Fruit fly (Drosophila melanogaster) S2 (cell line): ENCODE measurements around the gene CG44532.

Experiments used
- CG8478 ChIP-seq: fragments of >200 bp; optimal IDR thresholded peaks from 2 replicates; lab custom pipeline; 2018
- CTCF ChIP-seq, 2 experiments: fragments of >200 bp; optimal IDR thresholded peaks; 2 replicates each; lab custom pipeline; 2018

- TF ChIP-seq CTCF (optimal IDR thresholded peaks at IDR 0.05; lab: Kevin White, UChicago) (no peak), CG8478 (no peak)
Measured at dm6 chrX:9195311-9195710, 33.4 kb downstream of the CG44532 start.
